Fruit fly (Drosophila melanogaster) S2 (cell line): Measurements from ENCODE around the gene Fit2.

Source experiments
- CG8478 ChIP-seq: fragments of >200 bp; optimal IDR thresholded peaks from 2 replicates; lab custom pipeline; 2018
- CTCF ChIP-seq, 2 experiments: fragments of >200 bp; optimal IDR thresholded peaks; 2 replicates each; lab custom pipeline; 2018

DNA sequence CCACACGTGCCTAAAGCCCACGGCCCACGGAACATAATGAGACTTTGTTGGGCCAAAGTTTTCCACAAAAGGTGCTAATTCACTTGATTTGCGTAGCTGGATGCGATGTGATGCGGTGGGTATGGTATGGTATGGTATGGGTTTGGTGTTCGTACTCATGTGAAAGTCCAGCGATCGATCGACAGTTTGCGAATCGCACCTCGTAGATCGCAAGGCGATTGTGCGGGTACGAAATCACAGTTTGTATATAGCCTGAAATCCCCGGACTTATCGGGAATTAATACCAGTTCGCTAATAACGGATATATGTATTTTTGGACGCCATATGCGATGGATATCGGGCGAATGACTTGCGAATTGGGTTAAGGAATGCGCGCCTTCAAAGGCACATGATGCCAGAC, 16.2 kb upstream of the Fit2 start:
- TF ChIP-seq CG8478 (no peak), CTCF (optimal IDR thresholded peaks at IDR 0.05; lab: Kevin White, UChicago) (no peak)
